Worm (Caenorhabditis elegans) whole organism, late embryonic: Measurements from ENCODE around the gene gpx-2.

Source experiments
- ceh-9 ChIP-seq: sonication (generic microtip); optimal IDR thresholded peaks from 2 replicates; lab custom pipeline; 2016; ENCODE audit warnings: mild to moderate bottlenecking, missing genetic modification characterization, inconsistent platforms, missing compliant biosample characterization
- fkh-10 ChIP-seq: fragments of 150-350 bp; optimal IDR thresholded peaks from 2 replicates; lab custom pipeline; 2014; ENCODE audit warnings: missing biosample characterization, missing genetic modification reagents, missing genetic modification characterization
- gmeb-2 ChIP-seq: sonication (generic microtip); optimal IDR thresholded peaks from 2 replicates; lab custom pipeline; 2016; ENCODE audit warnings: missing genetic modification characterization, inconsistent platforms, missing compliant biosample characterization
- nhr-232 ChIP-seq: sonication (generic microtip); optimal IDR thresholded peaks from 2 replicates; lab custom pipeline; 2016; ENCODE audit warnings: missing genetic modification characterization, missing compliant biosample characterization
- pat-9 ChIP-seq: fragments of 200-800 bp; sonication (Bioruptor generic); optimal IDR thresholded peaks from 2 replicates; lab custom pipeline; 2018; ENCODE audit warnings: mild to moderate bottlenecking, missing genetic modification characterization, moderate library complexity, missing compliant biosample characterization
- pha-4 ChIP-seq: fragments of 150-350 bp; optimal IDR thresholded peaks from 2 replicates; lab custom pipeline; 2018; ENCODE audit warnings: missing biosample characterization, missing genetic modification reagents, missing genetic modification characterization
- pqm-1 ChIP-seq: sonication (generic microtip); optimal IDR thresholded peaks from 2 replicates; lab custom pipeline; 2016; ENCODE audit warnings: missing genetic modification characterization, missing compliant biosample characterization
- ref-2 ChIP-seq: sonication (generic microtip); optimal IDR thresholded peaks from 2 replicates; lab custom pipeline; 2016; ENCODE audit warnings: missing genetic modification characterization, missing compliant biosample characterization
- sdc-2 ChIP-seq: sonication (generic microtip); optimal IDR thresholded peaks from 2 replicates; lab custom pipeline; 2016; ENCODE audit warnings: missing genotype, missing genetic modification characterization, missing compliant biosample characterization
- sox-2 ChIP-seq: fragments of 200-800 bp; sonication (Bioruptor generic); IDR thresholded peaks from 2 replicates; pipeline ENCODE4 v1.3.6; 2022; ENCODE audit warnings: missing genetic modification reagents, missing genetic modification characterization, missing compliant biosample characterization

- TF ChIP-seq sox-2 (GFP tag; lab: Robert Waterston, UW) (no peak), gmeb-2 (tag; lab: Kevin White, UChicago) (no peak), ceh-9 (tag; lab: Kevin White, UChicago) (no peak), fkh-10 (GFP tag; lab: Kevin White, UChicago) (no peak), sdc-2 (no peak), pat-9 (tag; lab: Kevin White, UChicago) (no peak), pha-4 (tag; lab: Kevin White, UChicago) (no peak), ref-2 (tag; lab: Kevin White, UChicago) (no peak), pqm-1 (tag; lab: Kevin White, UChicago) (no peak), nhr-232 (tag; lab: Kevin White, UChicago) (no peak)
These were observed 27.9 kb upstream of the gpx-2 start for ce11 chrII:14838596-14839215.
